Worm (Caenorhabditis elegans): ENCODE results near the gene rif-1.1.

DNA sequence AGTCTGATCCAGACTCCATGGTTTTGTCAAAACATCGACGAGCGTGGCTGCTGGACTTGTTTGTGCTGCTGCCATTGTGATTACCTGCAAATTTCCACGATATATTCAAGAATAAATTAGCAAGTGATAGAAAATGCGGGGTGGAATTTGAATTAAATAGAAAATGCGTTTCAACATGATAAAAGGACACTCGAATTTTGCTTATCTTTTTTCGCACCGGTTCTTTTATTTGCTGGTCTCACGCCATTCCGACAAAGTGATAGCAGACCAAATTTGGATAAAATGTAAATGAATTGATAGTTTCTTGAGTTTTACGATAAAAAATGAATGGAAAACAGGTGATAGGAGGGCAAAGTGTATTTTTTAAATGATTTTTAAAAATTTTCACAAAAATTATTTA, 6.3 kb upstream of the rif-1.1 start, which contains the start of gene elo-2:
- TF ChIP-seq mdl-1 (tag; optimal IDR thresholded peaks at IDR 0.05): no peak
- no peak for TF ChIP-seq fkh-10 (GFP tag; optimal IDR thresholded peaks at IDR 0.05)
- TF ChIP-seq elt-3 (tag; optimal IDR thresholded peaks at IDR 0.05): no peak
